Worm (Caenorhabditis elegans): Measurements from ENCODE around the gene spt-4.

The spt-4 gene

ce11 chrIII:50418-50817, 19.1 kb downstream of the spt-4 start:
- no peak for TF ChIP-seq blmp-1 (tag; optimal IDR thresholded peaks at IDR 0.05; ENCODE audit: insufficient read depth)
- no peak for TF ChIP-seq dmd-4 (tag; optimal IDR thresholded peaks at IDR 0.05)
- TF ChIP-seq nhr-12 (tag; optimal IDR thresholded peaks at IDR 0.05) = no peak
- no peak for TF ChIP-seq nhr-10 (tag; optimal IDR thresholded peaks at IDR 0.05)
- TF ChIP-seq nhr-129 (tag; optimal IDR thresholded peaks at IDR 0.05) = no peak

- TF ChIP-seq snpc-4 (tag; optimal IDR thresholded peaks at IDR 0.05) (no peak), ama-1 (optimal IDR thresholded peaks at IDR 0.05) (no peak), F13H6.1 (tag; optimal IDR thresholded peaks at IDR 0.05) (no peak), ztf-4 (tag; optimal IDR thresholded peaks at IDR 0.05) (no peak), elt-3 (tag; optimal IDR thresholded peaks at IDR 0.05) (no peak), ztf-1 (GFP tag; conservative IDR thresholded peaks at IDR 0.05) (no peak), aly-2 (tag; optimal IDR thresholded peaks at IDR 0.05) (no peak), unc-62 (GFP tag; optimal IDR thresholded peaks at IDR 0.05) (no peak), nhr-12 (tag; optimal IDR thresholded peaks at IDR 0.05) (no peak), nhr-6 (tag; optimal IDR thresholded peaks at IDR 0.05) (no peak), C34F6.9 (tag; optimal IDR thresholded peaks at IDR 0.05) (no peak), nhr-10 (tag; optimal IDR thresholded peaks at IDR 0.05) (no peak), mdl-1 (tag; optimal IDR thresholded peaks at IDR 0.05) (no peak), sma-9 (GFP tag; optimal IDR thresholded peaks at IDR 0.05) (no peak), sma-9 (tag; optimal IDR thresholded peaks at IDR 0.05) (no peak), sem-4 (tag; optimal IDR thresholded peaks at IDR 0.05) (no peak), peb-1 (tag; optimal IDR thresholded peaks at IDR 0.05) (no peak)
Observed at ce11 chrIII:49064-49463, 20.5 kb downstream of the spt-4 start.

ce11 chrIII:48329-48728, 21.2 kb downstream of the spt-4 start:
- TF ChIP-seq lin-13 (GFP tag; optimal IDR thresholded peaks at IDR 0.05) = no peak
- TF ChIP-seq nhr-6 (tag; optimal IDR thresholded peaks at IDR 0.05) = no peak
- TF ChIP-seq lin-11 (tag; optimal IDR thresholded peaks at IDR 0.05) = no peak
- no peak for TF ChIP-seq unc-39 (tag; optimal IDR thresholded peaks at IDR 0.05)
- TF ChIP-seq ceh-16 (tag; optimal IDR thresholded peaks at IDR 0.05) = no peak
- no peak for TF ChIP-seq ztf-4 (tag; optimal IDR thresholded peaks at IDR 0.05)
- no peak for TF ChIP-seq nhr-237 (tag; optimal IDR thresholded peaks at IDR 0.05)
- no peak for TF ChIP-seq alr-1 (tag; optimal IDR thresholded peaks at IDR 0.05)

ce11 chrIII:42725-43124, 26.8 kb downstream of the spt-4 start:
- TF ChIP-seq nhr-77 (tag; optimal IDR thresholded peaks at IDR 0.05) (no peak), zag-1 (tag; optimal IDR thresholded peaks at IDR 0.05) (no peak), ztf-1 (GFP tag; conservative IDR thresholded peaks at IDR 0.05) (no peak), nhr-21 (tag; optimal IDR thresholded peaks at IDR 0.05) (no peak), gmeb-1 (tag; optimal IDR thresholded peaks at IDR 0.05) (no peak)

ce11 chrIII:41484-41883, 28.1 kb downstream of the spt-4 start:
- TF ChIP-seq nhr-21 (tag; optimal IDR thresholded peaks at IDR 0.05) (no peak), nhr-25 (tag; optimal IDR thresholded peaks at IDR 0.05) (no peak), C34F6.9 (tag; optimal IDR thresholded peaks at IDR 0.05) (no peak), lin-13 (GFP tag; optimal IDR thresholded peaks at IDR 0.05) (no peak), mbf-1 (tag; optimal IDR thresholded peaks at IDR 0.05) (no peak), ceh-82 (tag; optimal IDR thresholded peaks at IDR 0.05) (no peak), snpc-4 (tag; optimal IDR thresholded peaks at IDR 0.05) (no peak), ztf-11 (tag; optimal IDR thresholded peaks at IDR 0.05) (no peak), unc-62 (GFP tag; optimal IDR thresholded peaks at IDR 0.05) (no peak), peb-1 (tag; optimal IDR thresholded peaks at IDR 0.05) (no peak), ZK546.5 (tag; optimal IDR thresholded peaks at IDR 0.05) (no peak), blmp-1 (tag; optimal IDR thresholded peaks at IDR 0.05; ENCODE audit: insufficient read depth) (no peak), nhr-129 (tag; optimal IDR thresholded peaks at IDR 0.05) (no peak), fos-1 (tag; optimal IDR thresholded peaks at IDR 0.05) (no peak), nhr-77 (tag; optimal IDR thresholded peaks at IDR 0.05) (no peak), alr-1 (tag; optimal IDR thresholded peaks at IDR 0.05) (no peak), nhr-23 (tag; optimal IDR thresholded peaks at IDR 0.05) (no peak), R02D3.7 (tag; optimal IDR thresholded peaks at IDR 0.05) (no peak), unc-39 (tag; optimal IDR thresholded peaks at IDR 0.05) (no peak)
